Worm (Caenorhabditis elegans): ENCODE results near the gene srh-296.

DNA sequence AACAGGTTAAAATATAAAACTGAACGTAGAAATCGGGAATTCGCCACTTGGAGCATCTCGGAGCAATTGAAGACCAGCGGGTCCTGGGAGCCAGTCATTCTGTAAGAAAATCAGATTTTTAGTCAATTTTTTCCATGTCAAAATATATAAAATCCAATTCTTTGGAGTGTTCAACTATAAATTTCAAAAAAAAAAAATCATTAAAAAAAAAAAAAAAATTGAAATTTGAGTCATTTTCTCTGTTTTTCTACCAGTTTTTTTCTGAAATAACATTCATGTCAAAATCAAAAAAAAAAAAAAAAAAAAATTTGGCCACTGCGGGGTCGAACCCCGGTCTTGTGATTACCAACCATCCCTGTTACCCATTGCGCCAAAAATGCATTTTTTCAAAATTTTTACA lies 26.6 kb upstream of the srh-296 start, which contains the start of gene srab-12:
- TF ChIP-seq sup-37 (GFP tag; optimal IDR thresholded peaks at IDR 0.05) (no peak), fos-1 (tag; optimal IDR thresholded peaks at IDR 0.05) (no peak), lin-15B (tag; optimal IDR thresholded peaks at IDR 0.05) (no peak), skn-1 (tag; optimal IDR thresholded peaks at IDR 0.05) (no peak), nhr-11 (tag; optimal IDR thresholded peaks at IDR 0.05) (no peak), zag-1 (tag; optimal IDR thresholded peaks at IDR 0.05) (no peak), lsy-2 (tag; optimal IDR thresholded peaks at IDR 0.05) (no peak), Y116A8C.19 (tag; optimal IDR thresholded peaks at IDR 0.05; ENCODE audit: borderline replicate concordance) (no peak), pax-3 (tag; optimal IDR thresholded peaks at IDR 0.05) (no peak), snpc-4 (tag; optimal IDR thresholded peaks at IDR 0.05) (no peak), egl-27 (tag; optimal IDR thresholded peaks at IDR 0.05) (no peak)
